Worm (Caenorhabditis elegans) whole organism, early embryonic: Measurements from ENCODE around the gene F53C3.3.

Experiments
- B0310.2 ChIP-seq: sonication (generic microtip); optimal IDR thresholded peaks from 2 replicates; lab custom pipeline; 2016; ENCODE audit warnings: mild to moderate bottlenecking, missing genetic modification characterization, missing compliant biosample characterization
- F13C5.2 ChIP-seq: sonication (generic microtip); optimal IDR thresholded peaks from 2 replicates; lab custom pipeline; 2017; ENCODE audit warnings: mild to moderate bottlenecking, missing genetic modification characterization, inconsistent platforms, missing compliant biosample characterization
- aly-1 ChIP-seq: sonication (generic microtip); optimal IDR thresholded peaks from 2 replicates; lab custom pipeline; 2016; ENCODE audit warnings: missing genetic modification characterization, missing compliant biosample characterization
- ama-1 ChIP-seq: fragments of 150-350 bp; optimal IDR thresholded peaks from 2 replicates; lab custom pipeline; 2014
- ceh-13 ChIP-seq: fragments of 200-800 bp; sonication (Bioruptor generic); optimal IDR thresholded peaks from 2 replicates; lab custom pipeline; 2018; ENCODE audit warnings: mild to moderate bottlenecking, missing genetic modification characterization, missing compliant biosample characterization
- ceh-36 ChIP-seq: sonication (generic microtip); optimal IDR thresholded peaks from 2 replicates; lab custom pipeline; 2016; ENCODE audit warnings: missing genetic modification characterization, inconsistent platforms, missing compliant biosample characterization
- ets-7 ChIP-seq: sonication (generic microtip); optimal IDR thresholded peaks from 2 replicates; lab custom pipeline; 2016; ENCODE audit warnings: missing genotype, missing genetic modification characterization, missing compliant biosample characterization
- flt-1 ChIP-seq: fragments of 200-800 bp; sonication (Bioruptor generic); IDR thresholded peaks from 2 replicates; pipeline ENCODE4 v1.3.6; 2022; ENCODE audit warnings: missing genetic modification characterization, missing compliant biosample characterization
- hmbx-1 ChIP-seq: sonication (generic microtip); optimal IDR thresholded peaks from 2 replicates; lab custom pipeline; 2016; ENCODE audit warnings: mild to moderate bottlenecking, missing genetic modification characterization, missing compliant biosample characterization
- hmg-4 ChIP-seq: fragments of 200-800 bp; sonication (Bioruptor generic); optimal IDR thresholded peaks from 2 replicates; lab custom pipeline; 2018; ENCODE audit warnings: mild to moderate bottlenecking, missing genetic modification characterization, missing compliant biosample characterization
- hnd-1 ChIP-seq: sonication (generic microtip); optimal IDR thresholded peaks from 2 replicates; lab custom pipeline; 2016; ENCODE audit warnings: missing genetic modification characterization, missing compliant biosample characterization
- pes-1 ChIP-seq: fragments of 200-800 bp; sonication (Bioruptor generic); IDR thresholded peaks from 2 replicates; pipeline ENCODE4 v1.3.6; 2022; ENCODE audit warnings: missing genetic modification reagents, missing genetic modification characterization, missing compliant biosample characterization
- scrt-1 ChIP-seq: fragments of 200-800 bp; sonication (Bioruptor generic); IDR thresholded peaks from 2 replicates; pipeline ENCODE4 v1.3.6; 2022; ENCODE audit warnings: missing genetic modification characterization, missing compliant biosample characterization
- sea-1 ChIP-seq: fragments of 200-800 bp; sonication (Bioruptor generic); conservative IDR thresholded peaks from 2 replicates; pipeline ENCODE4 v1.3.6; 2022; ENCODE audit warnings: missing genetic modification characterization, missing compliant biosample characterization
- tbx-11 ChIP-seq: fragments of 200-800 bp; sonication (Bioruptor generic); IDR thresholded peaks from 2 replicates; pipeline ENCODE4 v1.3.6; 2022; ENCODE audit warnings: missing genetic modification characterization, missing compliant biosample characterization
- tbx-37 ChIP-seq: fragments of 200-800 bp; sonication (Bioruptor generic); conservative IDR thresholded peaks from 2 replicates; pipeline ENCODE4 v1.3.6; 2022; ENCODE audit warnings: missing genetic modification reagents, missing genetic modification characterization, missing compliant biosample characterization
- tra-4 ChIP-seq: sonication (generic microtip); optimal IDR thresholded peaks from 2 replicates; lab custom pipeline; 2017; ENCODE audit warnings: missing genetic modification characterization, missing compliant biosample characterization

Gene F53C3.3

ce11 chrII:3897758-3898494 is 4.7 kb upstream of the F53C3.3 start, which contains the start of gene F53C3.6:
Gene F53C3.6 (plus strand): TSS chrII:3898142.
- no peak for TF ChIP-seq hmbx-1
- no peak for TF ChIP-seq hmg-4
- no peak for TF ChIP-seq ets-7 (tag; lab: Kevin White, UChicago)
- no peak for TF ChIP-seq sea-1
- no peak for TF ChIP-seq ceh-36
- no peak for TF ChIP-seq hnd-1 (tag; lab: Kevin White, UChicago)
- TF ChIP-seq B0310.2 (tag; lab: Kevin White, UChicago): no peak
- no peak for TF ChIP-seq flt-1 (GFP tag; lab: Robert Waterston, UW)
- TF ChIP-seq ama-1 (lab: Kevin White, UChicago): no peak
- no peak for TF ChIP-seq tbx-11 (GFP tag; lab: Robert Waterston, UW)
- no peak for TF ChIP-seq scrt-1 (GFP tag; lab: Robert Waterston, UW)
- TF ChIP-seq tra-4 (tag; lab: Kevin White, UChicago): no peak
- no peak for TF ChIP-seq ceh-13 (GFP tag; lab: Kevin White, UChicago)
- TF ChIP-seq F13C5.2 (tag; lab: Kevin White, UChicago): no peak
- no peak for TF ChIP-seq pes-1 (GFP tag; lab: Robert Waterston, UW)
- no peak for TF ChIP-seq aly-1 (tag; lab: Kevin White, UChicago)
- TF ChIP-seq tbx-37 (GFP tag; lab: Robert Waterston, UW): no peak

ce11 chrII:3901108-3901507 is 1.5 kb upstream of the F53C3.3 start, which contains the start of gene F53C3.4:
Gene F53C3.4 (plus strand): TSS chrII:3901408.
- TF ChIP-seq tbx-11 (GFP tag; lab: Robert Waterston, UW) (no peak), tra-4 (tag; lab: Kevin White, UChicago) (no peak), ceh-13 (GFP tag; lab: Kevin White, UChicago) (no peak), ets-7 (tag; lab: Kevin White, UChicago) (no peak), hnd-1 (tag; lab: Kevin White, UChicago) (no peak)

- TF ChIP-seq scrt-1 (GFP tag; lab: Robert Waterston, UW): no peak
Measured at ce11 chrII:3906615-3907190, 4.0 kb downstream of the F53C3.3 start, which contains the start of the genes F53C3.11 and fbxb-103. Gene F53C3.11 (minus strand): TSS chrII:3906715. Gene fbxb-103 (plus strand): TSS chrII:3907140.

ce11 chrII:3908135-3908534 is 5.5 kb downstream of the F53C3.3 start:
- TF ChIP-seq ceh-36 (no peak), pes-1 (GFP tag; lab: Robert Waterston, UW) (no peak), B0310.2 (tag; lab: Kevin White, UChicago) (no peak)

ce11 chrII:3909301-3909700 is 6.6 kb downstream of the F53C3.3 start:
- TF ChIP-seq hmg-4: no peak
- no peak for TF ChIP-seq pes-1 (GFP tag; lab: Robert Waterston, UW)
- TF ChIP-seq hmbx-1: no peak
- TF ChIP-seq tra-4 (tag; lab: Kevin White, UChicago): no peak
- no peak for TF ChIP-seq B0310.2 (tag; lab: Kevin White, UChicago)
- TF ChIP-seq scrt-1 (GFP tag; lab: Robert Waterston, UW): no peak
- no peak for TF ChIP-seq aly-1 (tag; lab: Kevin White, UChicago)
- no peak for TF ChIP-seq hnd-1 (tag; lab: Kevin White, UChicago)
- TF ChIP-seq flt-1 (GFP tag; lab: Robert Waterston, UW): no peak
- TF ChIP-seq tbx-37 (GFP tag; lab: Robert Waterston, UW): no peak
- TF ChIP-seq sea-1: no peak
- no peak for TF ChIP-seq ets-7 (tag; lab: Kevin White, UChicago)
- TF ChIP-seq ceh-13 (GFP tag; lab: Kevin White, UChicago): no peak
- TF ChIP-seq ama-1 (lab: Kevin White, UChicago): no peak

ce11 chrII:3910737-3911136 is 8.1 kb downstream of the F53C3.3 start, which contains the start of gene bcmo-2:
Gene bcmo-2 (minus strand): TSS chrII:3910837.
- TF ChIP-seq tbx-11 (GFP tag; lab: Robert Waterston, UW) (no peak), B0310.2 (tag; lab: Kevin White, UChicago) (no peak)

ce11 chrII:3911284-3911683 is 8.6 kb downstream of the F53C3.3 start:
- TF ChIP-seq F13C5.2 (tag; lab: Kevin White, UChicago) (no peak), ceh-36 (no peak)

- no peak for TF ChIP-seq sea-1
- TF ChIP-seq scrt-1 (GFP tag; lab: Robert Waterston, UW): no peak
- TF ChIP-seq pes-1 (GFP tag; lab: Robert Waterston, UW): no peak
- no peak for TF ChIP-seq ceh-13 (GFP tag; lab: Kevin White, UChicago)
- TF ChIP-seq hmbx-1: no peak
- no peak for TF ChIP-seq F13C5.2 (tag; lab: Kevin White, UChicago)
- TF ChIP-seq B0310.2 (tag; lab: Kevin White, UChicago): no peak
- TF ChIP-seq aly-1 (tag; lab: Kevin White, UChicago): no peak
- no peak for TF ChIP-seq tbx-37 (GFP tag; lab: Robert Waterston, UW)
- no peak for TF ChIP-seq tbx-11 (GFP tag; lab: Robert Waterston, UW)
- TF ChIP-seq tra-4 (tag; lab: Kevin White, UChicago): no peak
- no peak for TF ChIP-seq ets-7 (tag; lab: Kevin White, UChicago)
- no peak for TF ChIP-seq flt-1 (GFP tag; lab: Robert Waterston, UW)
- no peak for TF ChIP-seq ceh-36
- no peak for TF ChIP-seq hnd-1 (tag; lab: Kevin White, UChicago)
Measured at ce11 chrII:3911716-3912115, 9.1 kb downstream of the F53C3.3 start, which contains the start of gene F53C3.1. Gene F53C3.1 (plus strand): TSS chrII:3912016.
